Fruit fly (Drosophila melanogaster) Kc167 (cell line): ENCODE results near the gene cyst.

Source experiments
- Myc ChIP-seq: fragments of >200 bp; optimal IDR thresholded peaks from 2 replicates; lab custom pipeline; 2017; ENCODE audit warnings: missing external identifiers
- Sin3A ChIP-seq: fragments of >200 bp; optimal IDR thresholded peaks from 2 replicates; lab custom pipeline; 2018; ENCODE audit warnings: missing external identifiers
- ttk ChIP-seq: sonication (Bioruptor generic); optimal IDR thresholded peaks from 2 replicates; lab custom pipeline; 2017; ENCODE audit warnings: missing external identifiers

- TF ChIP-seq Myc (lab: Kevin White, UChicago), result no peak
- TF ChIP-seq ttk (lab: Kevin White, UChicago), result no peak
- no peak for TF ChIP-seq Sin3A
Observed at dm6 chr2L:19537779-19538456, 29.4 kb upstream of the cyst start, which contains the start of gene CG13082.
